Fruit fly (Drosophila melanogaster): ENCODE measurements around the gene CG42717.

The CG42717 gene

DNA sequence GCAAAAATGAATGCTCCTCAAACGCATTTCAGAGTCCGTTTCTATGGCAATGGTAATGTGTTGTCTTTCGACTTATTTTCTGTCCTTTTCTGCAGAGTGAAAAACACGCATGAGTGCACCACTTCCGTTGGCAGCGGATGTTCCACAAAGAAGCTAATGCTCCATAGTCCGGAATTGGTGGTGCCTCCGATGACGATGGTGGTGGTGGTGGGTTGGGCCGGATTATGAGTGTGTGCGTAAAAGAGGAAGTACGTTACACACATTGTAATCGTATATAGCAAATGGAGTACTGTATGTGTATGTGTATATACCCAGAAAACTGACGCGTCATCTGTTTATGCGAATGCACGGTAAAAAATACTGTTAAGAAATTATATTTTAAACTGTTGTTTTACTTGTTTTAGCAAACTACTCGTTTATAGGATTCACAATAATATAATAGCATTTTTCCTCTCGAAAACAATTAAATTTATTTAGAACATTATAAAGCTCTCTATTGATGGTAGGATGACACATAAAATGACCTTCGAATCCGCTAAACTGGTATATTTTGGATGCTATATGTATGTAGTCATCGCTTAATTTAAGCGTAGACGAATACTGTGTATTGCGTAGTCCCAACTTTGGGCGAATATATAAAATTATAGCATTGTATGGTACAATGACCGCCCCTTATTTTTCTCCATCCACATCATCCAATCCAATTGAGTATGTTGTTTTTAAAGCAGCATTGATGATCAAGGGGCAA, 12.3 kb upstream of the CG42717 start (continued):
- TF ChIP-seq CG8089 (GFP tag; optimal IDR thresholded peaks at IDR 0.05) (no peak), cwo (GFP tag; optimal IDR thresholded peaks at IDR 0.05) (no peak), Taf1 (GFP tag; IDR thresholded peaks at IDR 0.05) (peak; percentile 22; the same call in 1 of the 2 replicates), Sry-β (GFP tag; optimal IDR thresholded peaks at IDR 0.05) (no peak), CG8924 (tag; optimal IDR thresholded peaks at IDR 0.05) (peak; percentile 28), Xbp1 (GFP tag; optimal IDR thresholded peaks at IDR 0.05) (peak; percentile 11), CG13894 (tag; optimal IDR thresholded peaks at IDR 0.05) (peak; percentile 81), al (GFP tag; IDR thresholded peaks at IDR 0.05) (peak; percentile 43; the same call in 1 of the 2 replicates), Blimp-1 (GFP tag; optimal IDR thresholded peaks at IDR 0.05) (peak; percentile 18), Fer2 (tag; optimal IDR thresholded peaks at IDR 0.05) (no peak), Hmx (GFP tag; optimal IDR thresholded peaks at IDR 0.05) (no peak), CG10565 (GFP tag; optimal IDR thresholded peaks at IDR 0.05) (no peak), CG6791 (GFP tag; IDR thresholded peaks at IDR 0.05; ENCODE audit: partially characterized antibody) (no peak), slbo (GFP tag; IDR thresholded peaks at IDR 0.05) (peak; percentile 64), MBD-R2 (GFP tag; IDR thresholded peaks at IDR 0.05) (peak; percentile 8; the same call in 1 of the 2 replicates), crol (GFP tag; IDR thresholded peaks at IDR 0.05) (no peak; the same call in 1 of the 2 replicates), CG6254 (GFP tag; optimal IDR thresholded peaks at IDR 0.05) (peak; percentile 47), her (GFP tag; optimal IDR thresholded peaks at IDR 0.05) (no peak), MTF-1 (GFP tag; optimal IDR thresholded peaks at IDR 0.05; ENCODE audit: borderline replicate concordance) (peak; percentile 32), dpn (GFP tag; optimal IDR thresholded peaks at IDR 0.05) (peak in 1 of 2 experiments; percentile 34), chinmo (GFP tag; IDR thresholded peaks at IDR 0.05; ENCODE audit: partially characterized antibody) (peak; percentile 83; the same call in 2 of the 4 replicates), CG9932 (GFP tag; IDR thresholded peaks at IDR 0.05) (peak; percentile 26; the same call in 1 of the 2 replicates), CG33557 (GFP tag; optimal IDR thresholded peaks at IDR 0.05) (no peak), bsh (GFP tag; optimal IDR thresholded peaks at IDR 0.05) (peak in 1 of 2 experiments; percentile 66), fd3F (GFP tag; optimal IDR thresholded peaks at IDR 0.05) (peak; percentile 3), zfh2 (GFP tag; optimal IDR thresholded peaks at IDR 0.05) (no peak), klu (GFP tag; IDR thresholded peaks at IDR 0.05) (no peak), so (GFP tag; IDR thresholded peaks at IDR 0.05) (no peak; the same call in 2 of the 3 replicates), CG5953 (GFP tag; IDR thresholded peaks at IDR 0.05) (no peak), CG2202 (tag; optimal IDR thresholded peaks at IDR 0.05) (peak; percentile 10), ap (GFP tag; IDR thresholded peaks at IDR 0.05) (peak; percentile 36), sim (GFP tag; IDR thresholded peaks at IDR 0.05) (peak; percentile 5; the same call in 1 of the 2 replicates), CG4424 (GFP tag; optimal IDR thresholded peaks at IDR 0.05) (peak; percentile 29), fru (optimal IDR thresholded peaks at IDR 0.05) (no peak), CG16815 (GFP tag; optimal IDR thresholded peaks at IDR 0.05) (no peak), h (optimal IDR thresholded peaks at IDR 0.05) (no peak), CG1024 (GFP tag; IDR thresholded peaks at IDR 0.05) (0 out of 2 replicates have a peak, but pooled peaks have one; percentile 25), maf-S (GFP tag; optimal IDR thresholded peaks at IDR 0.05) (peak; percentile 20), MESR4 (GFP tag; optimal IDR thresholded peaks at IDR 0.05) (no peak), ind (GFP tag; optimal IDR thresholded peaks at IDR 0.05) (no peak), NC2α (GFP tag; optimal IDR thresholded peaks at IDR 0.05) (no peak), ci (GFP tag; IDR thresholded peaks at IDR 0.05) (0 out of 3 replicates have a peak, but pooled peaks have one; percentile 28), CG18619 (GFP tag; optimal IDR thresholded peaks at IDR 0.05) (no peak), CG14965 (GFP tag; optimal IDR thresholded peaks at IDR 0.05; ENCODE audit: borderline replicate concordance) (no peak), gfzf (GFP tag; optimal IDR thresholded peaks at IDR 0.05) (no peak), CG10543 (GFP tag; optimal IDR thresholded peaks at IDR 0.05) (no peak), lbe (GFP tag; optimal IDR thresholded peaks at IDR 0.05) (no peak), onecut (GFP tag; IDR thresholded peaks at IDR 0.05) (no peak), gcm2 (GFP tag; optimal IDR thresholded peaks at IDR 0.05) (no peak)

Measured in whole organism, embryonic.